Worm (Caenorhabditis elegans): ENCODE measurements around the gene wrt-4.

DNA sequence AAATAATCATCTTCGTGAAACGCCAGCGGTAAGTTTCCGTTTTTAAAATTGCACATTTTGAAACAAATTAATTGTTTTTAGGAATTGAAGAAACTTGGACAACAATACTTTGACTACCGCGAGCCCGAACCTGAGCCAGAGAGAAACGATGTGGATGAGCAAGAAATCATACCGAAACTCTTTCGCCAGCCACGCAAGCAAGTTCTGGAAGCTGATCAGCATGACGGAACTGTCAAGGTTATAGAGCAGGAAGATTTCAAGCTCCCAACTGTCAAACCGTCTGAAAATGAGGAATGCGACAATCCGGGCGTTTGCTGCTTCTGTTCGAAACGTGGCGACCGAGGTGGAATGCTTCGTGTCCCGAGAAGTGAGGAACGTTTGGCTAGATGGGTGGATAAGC is 26.7 kb downstream of the wrt-4 start:
- no peak for TF ChIP-seq ets-7 (tag; optimal IDR thresholded peaks at IDR 0.05)
- TF ChIP-seq hmg-4 (GFP tag; optimal IDR thresholded peaks at IDR 0.05): no peak
- no peak for TF ChIP-seq ama-1 (optimal IDR thresholded peaks at IDR 0.05)
